Fruit fly (Drosophila melanogaster): ENCODE data around the gene CG3713.

DNA sequence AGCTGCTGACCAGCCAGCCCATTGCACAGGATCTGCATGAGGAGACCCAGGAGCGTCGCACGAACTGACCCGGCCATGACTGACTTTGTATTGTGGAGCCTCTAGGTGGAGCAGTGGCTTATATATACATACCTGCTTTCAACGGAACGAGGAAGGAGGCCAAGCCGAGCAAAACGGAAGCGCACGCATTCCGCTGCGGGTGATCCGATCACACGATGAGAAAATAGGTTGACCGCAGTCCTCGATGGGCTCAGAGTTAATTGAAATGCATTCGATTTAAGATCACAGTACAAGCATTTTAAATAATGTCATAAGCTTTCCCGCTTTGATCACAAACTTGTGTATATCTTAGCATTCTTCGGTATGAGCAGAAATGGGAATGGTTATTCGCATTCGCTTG lies 42.1 kb downstream of the CG3713 start, which contains the start of gene CG13358:
- no peak for TF ChIP-seq Dref (GFP tag; IDR thresholded peaks at IDR 0.05)
- TF ChIP-seq oc (tag; optimal IDR thresholded peaks at IDR 0.05), result no peak
- no peak for TF ChIP-seq sug (tag; optimal IDR thresholded peaks at IDR 0.05)
- TF ChIP-seq Abd-B (GFP tag; optimal IDR thresholded peaks at IDR 0.05), result no peak

Data from whole organism, embryonic.